Worm (Caenorhabditis elegans) whole organism, L1 larva: ENCODE data around the gene T19H5.6.

Experiments used
- C04F5.9 ChIP-seq: sonication (generic microtip); optimal IDR thresholded peaks from 2 replicates; lab custom pipeline; 2016; ENCODE audit warnings: missing genetic modification characterization, missing compliant biosample characterization
- C16A3.4 ChIP-seq: fragments of 150-350 bp; optimal IDR thresholded peaks from 2 replicates; lab custom pipeline; 2014; ENCODE audit warnings: missing biosample characterization, missing genetic modification characterization
- C34B4.2 ChIP-seq: sonication (generic microtip); optimal IDR thresholded peaks from 2 replicates; lab custom pipeline; 2017; ENCODE audit warnings: mild to moderate bottlenecking, missing genetic modification characterization, missing compliant biosample characterization
- Y116A8C.19 ChIP-seq: sonication (generic microtip); optimal IDR thresholded peaks from 2 replicates; lab custom pipeline; 2016; ENCODE audit warnings: missing compliant biosample characterization, missing genetic modification characterization, borderline replicate concordance
- alr-1 ChIP-seq: fragments of 200-800 bp; sonication (Bioruptor generic); optimal IDR thresholded peaks from 2 replicates; lab custom pipeline; 2018; ENCODE audit warnings: borderline replicate concordance, mild to moderate bottlenecking, missing genetic modification characterization, missing compliant biosample characterization
- aly-2 ChIP-seq: fragments of 150-350 bp; optimal IDR thresholded peaks from 2 replicates; lab custom pipeline; 2014; ENCODE audit warnings: missing biosample characterization, missing genetic modification characterization
- ceh-8 ChIP-seq: fragments of 200-800 bp; sonication (Bioruptor generic); optimal IDR thresholded peaks from 2 replicates; lab custom pipeline; 2018; ENCODE audit warnings: mild to moderate bottlenecking, missing genetic modification characterization, moderate library complexity, missing compliant biosample characterization
- ceh-82 ChIP-seq, 3 experiments: fragments of 150-350 bp in 1 of 3; sonication (generic microtip) in 2 of 3; optimal IDR thresholded peaks; 2 replicates each; lab custom pipeline; 2014 to 2017; ENCODE audit warnings: missing biosample characterization in 3 of 3, missing genetic modification characterization in 3 of 3
- ceh-90 ChIP-seq: sonication (generic microtip); optimal IDR thresholded peaks from 2 replicates; lab custom pipeline; 2016; ENCODE audit warnings: missing genetic modification characterization, missing compliant biosample characterization
- efl-1 ChIP-seq, 4 experiments: fragments of 150-350 bp; optimal IDR thresholded peaks in 3 of 4; peaks in 1 of 4; 1 replicate in 1 of 4; 2 replicates in 3 of 4; lab custom pipeline; 2014; ENCODE audit warnings: missing biosample characterization in 2 of 4, missing genetic modification characterization in 2 of 4, missing genetic modification reagents in 2 of 4
- efl-3 ChIP-seq: fragments of 200-800 bp; sonication (Bioruptor generic); optimal IDR thresholded peaks from 2 replicates; lab custom pipeline; 2018; ENCODE audit warnings: mild to moderate bottlenecking, missing genetic modification characterization, missing compliant biosample characterization
- egl-27 ChIP-seq, 2 experiments: fragments of 150-350 bp in 1 of 2; sonication (generic microtip); optimal IDR thresholded peaks; 3 replicates each; lab custom pipeline; 2017 to 2018; ENCODE audit warnings: missing biosample characterization in 2 of 2, missing genetic modification characterization in 2 of 2, missing genetic modification reagents in 2 of 2
- elt-2 ChIP-seq: sonication (generic microtip); optimal IDR thresholded peaks from 2 replicates; lab custom pipeline; 2016; ENCODE audit warnings: missing genetic modification characterization, mild to moderate bottlenecking, inconsistent platforms, missing compliant biosample characterization, missing genetic modification reagents
- elt-3 ChIP-seq, 6 experiments: fragments of 150-350 bp in 1 of 6; sonication (generic microtip); optimal IDR thresholded peaks; 2 replicates each; lab custom pipeline; 2017 to 2018; ENCODE audit warnings: missing biosample characterization in 6 of 6, missing genetic modification characterization in 6 of 6, inconsistent platforms in 1 of 6
- ets-5 ChIP-seq: fragments of 200-800 bp; sonication (Bioruptor generic); IDR thresholded peaks from 2 replicates; pipeline ENCODE4 v1.3.6; 2022; ENCODE audit warnings: missing genetic modification characterization, missing compliant biosample characterization
- fkh-10 ChIP-seq: sonication (generic microtip); optimal IDR thresholded peaks from 2 replicates; lab custom pipeline; 2017; ENCODE audit warnings: missing biosample characterization, missing genetic modification reagents, missing genetic modification characterization
- fos-1 ChIP-seq: fragments of 150-350 bp; optimal IDR thresholded peaks from 2 replicates; lab custom pipeline; 2014; ENCODE audit warnings: missing biosample characterization, missing genetic modification characterization
- grh-1 ChIP-seq: fragments of 200-800 bp; sonication (Bioruptor generic); IDR thresholded peaks from 2 replicates; pipeline ENCODE4 v1.3.6; 2022; ENCODE audit warnings: missing genetic modification reagents, missing genetic modification characterization, missing compliant biosample characterization
- hlh-17 ChIP-seq: fragments of 200-800 bp; sonication (Bioruptor generic); optimal IDR thresholded peaks from 2 replicates; lab custom pipeline; 2018; ENCODE audit warnings: missing genetic modification characterization, mild to moderate bottlenecking, missing compliant biosample characterization, moderate library complexity, borderline replicate concordance
- hlh-4 ChIP-seq: sonication (generic microtip); optimal IDR thresholded peaks from 2 replicates; lab custom pipeline; 2016; ENCODE audit warnings: mild to moderate bottlenecking, missing genetic modification characterization, missing compliant biosample characterization
- jun-1 ChIP-seq: fragments of 150-350 bp; optimal IDR thresholded peaks from 2 replicates; lab custom pipeline; 2014; ENCODE audit warnings: missing biosample characterization, missing genetic modification reagents, missing genetic modification characterization
- lin-13 ChIP-seq: fragments of 150-350 bp; optimal IDR thresholded peaks from 2 replicates; lab custom pipeline; 2014; ENCODE audit warnings: missing biosample characterization, missing genetic modification reagents, missing genetic modification characterization
- lin-14 ChIP-seq: fragments of 200-800 bp; sonication (Bioruptor generic); optimal IDR thresholded peaks from 2 replicates; lab custom pipeline; 2018; ENCODE audit warnings: mild to moderate bottlenecking, missing genetic modification characterization, moderate library complexity, missing compliant biosample characterization
- lin-15B ChIP-seq: fragments of 150-350 bp; sonication (generic microtip); optimal IDR thresholded peaks from 3 replicates; lab custom pipeline; 2014; ENCODE audit warnings: missing biosample characterization, missing genetic modification characterization
- lsy-2 ChIP-seq, 2 experiments: fragments of 150-350 bp; optimal IDR thresholded peaks; 2 replicates each; lab custom pipeline; 2014; ENCODE audit warnings: missing biosample characterization in 2 of 2, missing genetic modification characterization in 2 of 2
- mab-9 ChIP-seq: fragments of 200-800 bp; sonication (Bioruptor generic); IDR thresholded peaks from 2 replicates; pipeline ENCODE4 v1.3.6; 2022; ENCODE audit warnings: missing genetic modification reagents, missing genetic modification characterization, missing compliant biosample characterization
- mdl-1 ChIP-seq, 2 experiments: fragments of 150-350 bp; optimal IDR thresholded peaks; 2 replicates each; lab custom pipeline; 2014 to 2017; ENCODE audit warnings: missing biosample characterization in 2 of 2, missing genetic modification characterization in 2 of 2, inconsistent platforms in 1 of 2
- mef-2 ChIP-seq: fragments of 150-350 bp; optimal IDR thresholded peaks from 2 replicates; lab custom pipeline; 2014; ENCODE audit warnings: missing biosample characterization, missing genetic modification characterization
- mep-1 ChIP-seq: fragments of 150-350 bp; optimal IDR thresholded peaks from 2 replicates; lab custom pipeline; 2014; ENCODE audit warnings: missing biosample characterization, missing genetic modification characterization
- nhr-12 ChIP-seq: sonication (generic microtip); optimal IDR thresholded peaks from 2 replicates; lab custom pipeline; 2017; ENCODE audit warnings: missing biosample characterization, missing genetic modification characterization
- nhr-20 ChIP-seq: sonication (generic microtip); optimal IDR thresholded peaks from 2 replicates; lab custom pipeline; 2016; ENCODE audit warnings: mild to moderate bottlenecking, missing genetic modification characterization, missing compliant biosample characterization
- nhr-237 ChIP-seq: fragments of 150-350 bp; optimal IDR thresholded peaks from 2 replicates; lab custom pipeline; 2014; ENCODE audit warnings: missing biosample characterization, missing genetic modification characterization
- nhr-47 ChIP-seq: sonication (generic microtip); optimal IDR thresholded peaks from 2 replicates; lab custom pipeline; 2016; ENCODE audit warnings: mild to moderate bottlenecking, missing genetic modification characterization, moderate library complexity, missing compliant biosample characterization
- nhr-71 ChIP-seq: sonication (generic microtip); optimal IDR thresholded peaks from 2 replicates; lab custom pipeline; 2016; ENCODE audit warnings: mild to moderate bottlenecking, missing genetic modification characterization, moderate library complexity, missing compliant biosample characterization
- nhr-76 ChIP-seq: sonication (generic microtip); optimal IDR thresholded peaks from 2 replicates; lab custom pipeline; 2017; ENCODE audit warnings: missing biosample characterization, missing genetic modification characterization
- nhr-77 ChIP-seq: fragments of 150-350 bp; optimal IDR thresholded peaks from 2 replicates; lab custom pipeline; 2014; ENCODE audit warnings: missing biosample characterization, missing genetic modification characterization
- nhr-84 ChIP-seq: sonication (generic microtip); optimal IDR thresholded peaks from 2 replicates; lab custom pipeline; 2017; ENCODE audit warnings: missing biosample characterization, missing genetic modification characterization
- nhr-85 ChIP-seq: sonication (generic microtip); peaks from one replicate; lab custom pipeline; 2016; ENCODE audit warnings: missing genetic modification characterization, inconsistent platforms, missing compliant biosample characterization
- pax-3 ChIP-seq: fragments of 200-800 bp; sonication (Bioruptor generic); optimal IDR thresholded peaks from 2 replicates; lab custom pipeline; 2018; ENCODE audit warnings: mild to moderate bottlenecking, missing genetic modification characterization, moderate library complexity, missing compliant biosample characterization
- rnt-1 ChIP-seq: sonication (generic microtip); optimal IDR thresholded peaks from 2 replicates; lab custom pipeline; 2016; ENCODE audit warnings: mild to moderate bottlenecking, missing genetic modification characterization, moderate library complexity, missing compliant biosample characterization
- snpc-4 ChIP-seq: fragments of 150-350 bp; optimal IDR thresholded peaks from 2 replicates; lab custom pipeline; 2014; ENCODE audit warnings: missing biosample characterization, missing genetic modification characterization
- sptf-1 ChIP-seq: fragments of 150-350 bp; optimal IDR thresholded peaks from 2 replicates; lab custom pipeline; 2014; ENCODE audit warnings: missing biosample characterization, missing genetic modification characterization
- sup-37 ChIP-seq: fragments of 200-800 bp; sonication (Bioruptor generic); optimal IDR thresholded peaks from 2 replicates; lab custom pipeline; 2018; ENCODE audit warnings: mild to moderate bottlenecking, missing genetic modification characterization, missing compliant biosample characterization
- swsn-7 ChIP-seq: sonication (generic microtip); optimal IDR thresholded peaks from 2 replicates; lab custom pipeline; 2016; ENCODE audit warnings: missing genetic modification characterization, missing compliant biosample characterization
- tbx-2 ChIP-seq: sonication (generic microtip); optimal IDR thresholded peaks from 2 replicates; lab custom pipeline; 2016; ENCODE audit warnings: missing genetic modification characterization, missing compliant biosample characterization
- tlp-1 ChIP-seq: fragments of 150-350 bp; optimal IDR thresholded peaks from 2 replicates; lab custom pipeline; 2014; ENCODE audit warnings: missing biosample characterization, missing genetic modification characterization
- xbp-1 ChIP-seq: sonication (generic microtip); optimal IDR thresholded peaks from 2 replicates; lab custom pipeline; 2016; ENCODE audit warnings: missing genetic modification characterization, missing compliant biosample characterization

The T19H5.6 gene

ce11 chrII:9493242-9494058 is 23.4 kb upstream of the T19H5.6 start (continued):
- TF ChIP-seq hlh-4 (tag; lab: Kevin White, UChicago) (no peak), nhr-12 (tag; lab: Kevin White, UChicago) (no peak), rnt-1 (no peak), mef-2 (no peak), tlp-1 (no peak), nhr-77 (tag; lab: Kevin White, UChicago) (no peak), elt-3 (tag; optimal IDR thresholded peaks at IDR 0.05; lab: Kevin White, UChicago) (peak in 2 of 6 experiments; percentile 1 to 45), ceh-8 (no peak), C04F5.9 (tag; lab: Kevin White, UChicago) (no peak), tbx-2 (tag; lab: Kevin White, UChicago) (no peak), lsy-2 (tag; optimal IDR thresholded peaks at IDR 0.05; lab: Kevin White, UChicago) (peak in 1 of 2 experiments; percentile 58), fos-1 (tag; lab: Kevin White, UChicago) (no peak), pax-3 (tag; lab: Kevin White, UChicago) (no peak), nhr-47 (tag; lab: Kevin White, UChicago) (peak; percentile 24), grh-1 (GFP tag; lab: Robert Waterston, UW) (peak; percentile 36; the same call in 1 of the 2 replicates), lin-14 (peak; percentile 58), efl-3 (GFP tag; lab: Kevin White, UChicago) (no peak), elt-2 (no peak), ets-5 (GFP tag; lab: Robert Waterston, UW) (no peak), efl-1 (optimal IDR thresholded peaks at IDR 0.05; lab: Kevin White, UChicago) (no peak), efl-1 (GFP tag; optimal IDR thresholded peaks at IDR 0.05 in 1 of 2; lab: Kevin White, UChicago) (no peak), sptf-1 (tag; lab: Kevin White, UChicago) (no peak), Y116A8C.19 (no peak), sup-37 (no peak)
- TF ChIP-seq, all 84 proteins: peak for 14

ce11 chrII:9491045-9491444 is 21.0 kb upstream of the T19H5.6 start:
- no peak for TF ChIP-seq fos-1 (tag; lab: Kevin White, UChicago)
- no peak for TF ChIP-seq fkh-10 (GFP tag; lab: Kevin White, UChicago)
- no peak for TF ChIP-seq C34B4.2 (tag; lab: Kevin White, UChicago)
- TF ChIP-seq aly-2 (tag; lab: Kevin White, UChicago) = no peak
- no peak for TF ChIP-seq ceh-90 (tag; lab: Kevin White, UChicago)
- no peak for TF ChIP-seq nhr-77 (tag; lab: Kevin White, UChicago)
- no peak for TF ChIP-seq nhr-76 (tag; lab: Kevin White, UChicago)
- no peak for TF ChIP-seq grh-1 (GFP tag; lab: Robert Waterston, UW)

- no peak for TF ChIP-seq nhr-84 (tag; lab: Kevin White, UChicago)
- TF ChIP-seq lin-13 (GFP tag; lab: Kevin White, UChicago) = no peak
- TF ChIP-seq hlh-17 (GFP tag; lab: Kevin White, UChicago) = no peak
- no peak for TF ChIP-seq mep-1 (tag; lab: Kevin White, UChicago)
- TF ChIP-seq nhr-12 (tag; lab: Kevin White, UChicago) = no peak
- TF ChIP-seq xbp-1 = no peak
- no peak for TF ChIP-seq C04F5.9 (tag; lab: Kevin White, UChicago)
- no peak for TF ChIP-seq mdl-1 (tag; optimal IDR thresholded peaks at IDR 0.05; lab: Kevin White, UChicago)
- peak; percentile 84 for TF ChIP-seq nhr-85 (tag; lab: Kevin White, UChicago)
- no peak for TF ChIP-seq nhr-237
- peak; percentile 61 for TF ChIP-seq nhr-20 (tag; lab: Kevin White, UChicago)
- no peak for TF ChIP-seq alr-1 (tag; lab: Kevin White, UChicago)
- TF ChIP-seq C16A3.4 (tag; lab: Kevin White, UChicago) = no peak
- no peak for TF ChIP-seq mab-9 (GFP tag; lab: Robert Waterston, UW)
- TF ChIP-seq tlp-1 = no peak
- TF ChIP-seq jun-1 (tag; lab: Kevin White, UChicago) = no peak
- TF ChIP-seq lsy-2 (tag; optimal IDR thresholded peaks at IDR 0.05; lab: Kevin White, UChicago) = peak in 1 of 2 experiments; percentile 24
- TF ChIP-seq swsn-7 (tag; lab: Kevin White, UChicago) = no peak
- TF ChIP-seq lin-15B (tag; lab: Kevin White, UChicago) = no peak
- no peak for TF ChIP-seq ceh-90 (tag; lab: Kevin White, UChicago)
- TF ChIP-seq elt-3 (tag; optimal IDR thresholded peaks at IDR 0.05; lab: Kevin White, UChicago) = no peak
- no peak for TF ChIP-seq snpc-4 (tag; lab: Kevin White, UChicago)
- no peak for TF ChIP-seq fkh-10 (GFP tag; lab: Kevin White, UChicago)
- TF ChIP-seq sptf-1 (tag; lab: Kevin White, UChicago) = no peak
- no peak for TF ChIP-seq egl-27 (tag; optimal IDR thresholded peaks at IDR 0.05; lab: Kevin White, UChicago)
- no peak for TF ChIP-seq ceh-82 (tag; optimal IDR thresholded peaks at IDR 0.05; lab: Kevin White, UChicago)
- no peak for TF ChIP-seq efl-3 (GFP tag; lab: Kevin White, UChicago)
- TF ChIP-seq nhr-71 = peak; percentile 54
These were observed 20.6 kb upstream of the T19H5.6 start for ce11 chrII:9490589-9490988.
